Fruit fly (Drosophila melanogaster) whole organism, embryonic: ENCODE results near the gene Agpat2.

Experiments
- Adf1 ChIP-seq: fragments of 200-800 bp; sonication (Bioruptor generic); IDR thresholded peaks from 2 replicates; pipeline ENCODE4 v1.3.6; 2022; ENCODE audit warnings: missing biosample characterization, missing genetic modification characterization
- BEAF-32 ChIP-seq: fragments of 200-800 bp; sonication (Bioruptor generic); optimal IDR thresholded peaks from 3 replicates; lab custom pipeline; 2017; ENCODE audit warnings: missing biosample characterization, missing genetic modification characterization, mild to moderate bottlenecking, moderate library complexity, missing genetic modification reagents
- CG11695 ChIP-seq: fragments of 200-800 bp; sonication (Bioruptor generic); IDR thresholded peaks from 3 replicates; pipeline ENCODE4 v1.3.6; 2022; ENCODE audit warnings: missing biosample characterization, missing genetic modification characterization
- CG12219 ChIP-seq: fragments of 200-800 bp; sonication (Bioruptor generic); optimal IDR thresholded peaks from 3 replicates; lab custom pipeline; 2018; ENCODE audit warnings: missing biosample characterization, mild to moderate bottlenecking, missing genetic modification characterization
- CG13296 ChIP-seq: fragments of 200-800 bp; sonication (Bioruptor generic); optimal IDR thresholded peaks from 3 replicates; lab custom pipeline; 2018; ENCODE audit warnings: missing biosample characterization, mild to moderate bottlenecking, missing genetic modification characterization
- CG1529 ChIP-seq: fragments of 200-800 bp; sonication (Bioruptor generic); optimal IDR thresholded peaks from 3 replicates; lab custom pipeline; 2018; ENCODE audit warnings: missing biosample characterization, missing genetic modification characterization
- CG1602 ChIP-seq: fragments of 200-800 bp; sonication (Bioruptor generic); optimal IDR thresholded peaks from 3 replicates; lab custom pipeline; 2016; ENCODE audit warnings: missing biosample characterization, missing genetic modification characterization
- CG17612 ChIP-seq: fragments of 200-800 bp; sonication (Bioruptor generic); IDR thresholded peaks from 2 replicates; pipeline ENCODE4 v1.3.6; 2022; ENCODE audit warnings: missing biosample characterization, missing genetic modification characterization
- CG17802 ChIP-seq: fragments of 200-800 bp; sonication (Bioruptor generic); optimal IDR thresholded peaks from 2 replicates; lab custom pipeline; 2018; ENCODE audit warnings: missing biosample characterization, mild to moderate bottlenecking, missing genetic modification characterization, moderate library complexity
- CG17829 ChIP-seq: fragments of 200-800 bp; optimal IDR thresholded peaks from 2 replicates; lab custom pipeline; 2019; ENCODE audit warnings: missing biosample characterization, mild to moderate bottlenecking, missing genetic modification characterization, moderate library complexity
- CG2116 ChIP-seq: fragments of 200-800 bp; sonication (Bioruptor generic); optimal IDR thresholded peaks from 3 replicates; lab custom pipeline; 2018; ENCODE audit warnings: missing biosample characterization, mild to moderate bottlenecking, missing genetic modification characterization
- CG2202 ChIP-seq: fragments of 200-800 bp; sonication (Bioruptor generic); optimal IDR thresholded peaks from 2 replicates; lab custom pipeline; 2018; ENCODE audit warnings: missing biosample characterization, mild to moderate bottlenecking, missing genetic modification characterization
- CG2712 ChIP-seq: fragments of 200-800 bp; optimal IDR thresholded peaks from 3 replicates; lab custom pipeline; 2019; ENCODE audit warnings: missing biosample characterization, mild to moderate bottlenecking, missing genetic modification characterization, moderate library complexity
- CG30020 ChIP-seq: fragments of 200-800 bp; optimal IDR thresholded peaks from 2 replicates; lab custom pipeline; 2019; ENCODE audit warnings: missing biosample characterization, mild to moderate bottlenecking, missing genetic modification characterization, moderate library complexity
- CG3847 ChIP-seq: fragments of 200-800 bp; sonication (Bioruptor generic); IDR thresholded peaks from 2 replicates; pipeline ENCODE4 v1.3.6; 2022; ENCODE audit warnings: missing biosample characterization, missing genetic modification characterization
- CG42726 ChIP-seq: fragments of 200-800 bp; sonication (Bioruptor generic); IDR thresholded peaks from 2 replicates; pipeline ENCODE4 v1.3.6; 2022; ENCODE audit warnings: missing biosample characterization, missing genetic modification characterization; ENCODE audit not compliant: partially characterized antibody
- CG6654 ChIP-seq: fragments of 200-800 bp; sonication (Bioruptor generic); optimal IDR thresholded peaks from 2 replicates; lab custom pipeline; 2017; ENCODE audit warnings: missing biosample characterization, mild to moderate bottlenecking, missing genetic modification characterization
- CG8924 ChIP-seq: fragments of 200-800 bp; optimal IDR thresholded peaks from 3 replicates; lab custom pipeline; 2019; ENCODE audit warnings: missing biosample characterization, mild to moderate bottlenecking, missing genetic modification characterization, moderate library complexity
- Chrac-16 ChIP-seq: fragments of 200-800 bp; sonication (Bioruptor generic); optimal IDR thresholded peaks from 3 replicates; lab custom pipeline; 2016; ENCODE audit warnings: missing biosample characterization, missing genetic modification characterization
- D19A ChIP-seq: fragments of 200-800 bp; optimal IDR thresholded peaks from 3 replicates; lab custom pipeline; 2019; ENCODE audit warnings: missing biosample characterization, mild to moderate bottlenecking, missing genetic modification characterization, moderate library complexity
- D19B ChIP-seq: fragments of 200-800 bp; sonication (Bioruptor generic); optimal IDR thresholded peaks from 2 replicates; lab custom pipeline; 2017; ENCODE audit warnings: missing biosample characterization, mild to moderate bottlenecking, missing genetic modification characterization
- Dfd ChIP-seq, 2 experiments: fragments of >200 bp; optimal IDR thresholded peaks; 2 replicates each; lab custom pipeline; 2017; ENCODE audit warnings: missing biosample characterization in 2 of 2, missing genetic modification characterization in 2 of 2
- Dip3 ChIP-seq: fragments of 200-800 bp; sonication (Bioruptor generic); optimal IDR thresholded peaks from 3 replicates; lab custom pipeline; 2016; ENCODE audit warnings: missing biosample characterization, missing genetic modification characterization
- Ets97D ChIP-seq: fragments of 200-800 bp; sonication (Bioruptor generic); optimal IDR thresholded peaks from 3 replicates; lab custom pipeline; 2016; ENCODE audit warnings: missing biosample characterization, missing genetic modification characterization
- HLH4C ChIP-seq: fragments of 200-800 bp; sonication (Bioruptor generic); IDR thresholded peaks from 3 replicates; pipeline ENCODE4 v1.3.6; 2022; ENCODE audit warnings: missing biosample characterization, missing genetic modification characterization; ENCODE audit not compliant: partially characterized antibody
- Hmr ChIP-seq: fragments of 200-800 bp; sonication (Bioruptor generic); optimal IDR thresholded peaks from 3 replicates; lab custom pipeline; 2017; ENCODE audit warnings: mild to moderate bottlenecking, missing biosample characterization, missing genetic modification reagents, missing genetic modification characterization
- NC2α ChIP-seq: fragments of 200-800 bp; sonication (Bioruptor generic); optimal IDR thresholded peaks from 2 replicates; lab custom pipeline; 2016; ENCODE audit warnings: missing biosample characterization, missing genetic modification characterization
- Ptx1 ChIP-seq: fragments of 200-800 bp; sonication (Bioruptor generic); IDR thresholded peaks from 2 replicates; pipeline ENCODE4 v1.3.6; 2022; ENCODE audit warnings: missing biosample characterization, missing genetic modification characterization
- Sry-β ChIP-seq: fragments of 200-800 bp; sonication (Bioruptor generic); optimal IDR thresholded peaks from 2 replicates; lab custom pipeline; 2018; ENCODE audit warnings: missing biosample characterization, mild to moderate bottlenecking, missing genetic modification characterization, moderate library complexity
- Ssrp ChIP-seq: fragments of 200-800 bp; sonication (Bioruptor generic); optimal IDR thresholded peaks from 2 replicates; lab custom pipeline; 2018; ENCODE audit warnings: missing biosample characterization, mild to moderate bottlenecking, missing genetic modification characterization, moderate library complexity
- ap ChIP-seq: fragments of 200-800 bp; sonication (Bioruptor generic); IDR thresholded peaks from 2 replicates; pipeline ENCODE4 v1.3.6; 2022; ENCODE audit warnings: missing biosample characterization, missing genetic modification characterization
- chn ChIP-seq: fragments of 200-800 bp; sonication (Bioruptor generic); optimal IDR thresholded peaks from 2 replicates; lab custom pipeline; 2016; ENCODE audit warnings: missing biosample characterization, missing genetic modification characterization
- ci ChIP-seq: fragments of 200-800 bp; sonication (Bioruptor generic); IDR thresholded peaks from 3 replicates; pipeline ENCODE4 v1.3.6; 2022; ENCODE audit warnings: missing biosample characterization, missing genetic modification characterization
- emc ChIP-seq: fragments of 200-800 bp; sonication (Bioruptor generic); optimal IDR thresholded peaks from 2 replicates; lab custom pipeline; 2016; ENCODE audit warnings: missing biosample characterization, missing genetic modification characterization
- fd3F ChIP-seq: fragments of 200-800 bp; sonication (Bioruptor generic); optimal IDR thresholded peaks from 2 replicates; lab custom pipeline; 2018; ENCODE audit warnings: missing biosample characterization, mild to moderate bottlenecking, missing genetic modification characterization, moderate library complexity
- gcm ChIP-seq: fragments of 200-800 bp; sonication (Bioruptor generic); optimal IDR thresholded peaks from 2 replicates; lab custom pipeline; 2019; ENCODE audit warnings: missing biosample characterization, mild to moderate bottlenecking, missing genetic modification characterization, moderate library complexity
- insv ChIP-seq, 2 experiments: fragments of 200-800 bp; sonication (Bioruptor generic); optimal IDR thresholded peaks; 3 replicates each; lab custom pipeline; 2016 to 2018; ENCODE audit warnings: missing biosample characterization in 2 of 2, missing genetic modification characterization in 2 of 2
- kah ChIP-seq: fragments of 200-800 bp; sonication (Bioruptor generic); optimal IDR thresholded peaks from 2 replicates; lab custom pipeline; 2018; ENCODE audit warnings: missing biosample characterization, mild to moderate bottlenecking, missing genetic modification characterization
- kay ChIP-seq: fragments of 200-800 bp; sonication (Bioruptor generic); optimal IDR thresholded peaks from 2 replicates; lab custom pipeline; 2016; ENCODE audit warnings: missing biosample characterization, missing genetic modification characterization
- kni ChIP-seq: fragments of 200-800 bp; sonication (Bioruptor generic); optimal IDR thresholded peaks from 3 replicates; lab custom pipeline; 2017; ENCODE audit warnings: mild to moderate bottlenecking, missing biosample characterization, missing genetic modification reagents, missing genetic modification characterization
- knrl ChIP-seq: fragments of 200-800 bp; sonication (Bioruptor generic); IDR thresholded peaks from 3 replicates; pipeline ENCODE4 v1.3.6; 2022; ENCODE audit warnings: missing biosample characterization, missing genetic modification characterization; ENCODE audit not compliant: partially characterized antibody
- lab ChIP-seq: fragments of 200-800 bp; sonication (Bioruptor generic); optimal IDR thresholded peaks from 3 replicates; lab custom pipeline; 2017; ENCODE audit warnings: missing biosample characterization, missing genetic modification characterization, mild to moderate bottlenecking, moderate library complexity, missing genetic modification reagents
- pb ChIP-seq: fragments of 200-800 bp; sonication (Bioruptor generic); optimal IDR thresholded peaks from 3 replicates; lab custom pipeline; 2016; ENCODE audit warnings: missing biosample characterization, missing genetic modification characterization
- pzg ChIP-seq: fragments of 200-800 bp; sonication (Bioruptor generic); optimal IDR thresholded peaks from 3 replicates; lab custom pipeline; 2018; ENCODE audit warnings: missing biosample characterization, mild to moderate bottlenecking, missing genetic modification characterization, moderate library complexity
- repo ChIP-seq: fragments of 200-800 bp; sonication (Bioruptor generic); optimal IDR thresholded peaks from 2 replicates; lab custom pipeline; 2016; ENCODE audit warnings: missing biosample characterization, missing genetic modification characterization
- ssp ChIP-seq: fragments of 200-800 bp; sonication (Bioruptor generic); IDR thresholded peaks from 2 replicates; pipeline ENCODE4 v1.3.6; 2022; ENCODE audit warnings: missing biosample characterization, missing genetic modification characterization
- wdn ChIP-seq: fragments of 200-800 bp; sonication (Bioruptor generic); IDR thresholded peaks from 2 replicates; pipeline ENCODE4 v1.3.6; 2022; ENCODE audit warnings: missing biosample characterization, missing genetic modification characterization
- zfh1 ChIP-seq: fragments of 200-800 bp; sonication (Bioruptor generic); IDR thresholded peaks from 3 replicates; pipeline ENCODE4 v1.3.6; 2022; ENCODE audit warnings: missing biosample characterization, missing genetic modification characterization

The Agpat2 gene

dm6 chr2L:8403286-8404270 lies 60.2 kb downstream of the Agpat2 start, which contains the start of gene emb (continued):
- TF ChIP-seq CG1529 (GFP tag; lab: Kevin White, UChicago), result no peak
- TF ChIP-seq CG30020 (tag; lab: Kevin White, UChicago), result peak; percentile 71
- no peak for TF ChIP-seq NC2α (GFP tag; lab: Kevin White, UChicago)
- TF ChIP-seq CG6654, result no peak
- peak; percentile 100 for TF ChIP-seq CG2116 (GFP tag; lab: Kevin White, UChicago)
- peak; percentile 33 for TF ChIP-seq CG1602 (GFP tag; lab: Kevin White, UChicago)
- peak; percentile 19 for TF ChIP-seq repo (GFP tag; lab: Kevin White, UChicago)
- peak; percentile 36 for TF ChIP-seq pb (GFP tag; lab: Kevin White, UChicago)
- peak; percentile 71 for TF ChIP-seq CG17829 (tag; lab: Kevin White, UChicago)
- no peak for TF ChIP-seq emc
- no peak for TF ChIP-seq Dfd (GFP tag; optimal IDR thresholded peaks at IDR 0.05; lab: Kevin White, UChicago)
- TF ChIP-seq CG42726 (GFP tag; lab: Robert Waterston, UW), result peak; percentile 88
- peak; percentile 90 for TF ChIP-seq knrl (GFP tag; lab: Robert Waterston, UW)
- peak; percentile 3 for TF ChIP-seq Sry-β (GFP tag; lab: Kevin White, UChicago)
- peak in 1 of 2 experiments; percentile 41 for TF ChIP-seq insv (GFP tag; optimal IDR thresholded peaks at IDR 0.05; lab: Kevin White, UChicago)
- TF ChIP-seq gcm (GFP tag; lab: Kevin White, UChicago), result no peak
- peak; percentile 0 for TF ChIP-seq CG12219 (GFP tag; lab: Kevin White, UChicago)
- no peak for TF ChIP-seq CG17612 (GFP tag; lab: Robert Waterston, UW)
- peak; percentile 97 for TF ChIP-seq pzg (GFP tag; lab: Kevin White, UChicago)
- no peak for TF ChIP-seq CG13296 (GFP tag; lab: Kevin White, UChicago)
- no peak for TF ChIP-seq CG11695 (GFP tag; lab: Robert Waterston, UW)
- peak; percentile 52 for TF ChIP-seq chn (GFP tag; lab: Kevin White, UChicago)
- TF ChIP-seq CG17802 (tag; lab: Kevin White, UChicago), result peak; percentile 40
- TF ChIP-seq Adf1 (GFP tag; lab: Robert Waterston, UW), result peak; percentile 42; the same call in 1 of the 2 replicates
- peak; percentile 91 for TF ChIP-seq BEAF-32
- peak; percentile 33 for TF ChIP-seq Ssrp (tag; lab: Kevin White, UChicago)
- TF ChIP-seq kay (GFP tag; lab: Kevin White, UChicago), result no peak
- no peak for TF ChIP-seq fd3F (GFP tag; lab: Kevin White, UChicago)
- TF ChIP-seq lab (GFP tag; lab: Kevin White, UChicago), result no peak
- peak; percentile 59 for TF ChIP-seq CG3847 (GFP tag; lab: Robert Waterston, UW)
- peak; percentile 80 for TF ChIP-seq Hmr (GFP tag; lab: Kevin White, UChicago)
- TF ChIP-seq Chrac-16 (GFP tag; lab: Kevin White, UChicago), result peak; percentile 56
- TF ChIP-seq ci (GFP tag; lab: Robert Waterston, UW), result 0 out of 3 replicates have a peak, but pooled peaks have one; percentile 15
- peak; percentile 44 for TF ChIP-seq CG8924 (tag; lab: Kevin White, UChicago)
- no peak for TF ChIP-seq D19B
- no peak for TF ChIP-seq ap (GFP tag; lab: Robert Waterston, UW)
- no peak for TF ChIP-seq wdn (GFP tag; lab: Robert Waterston, UW)
- TF ChIP-seq ssp (GFP tag; lab: Robert Waterston, UW), result peak; percentile 68
- TF ChIP-seq D19A (tag; lab: Kevin White, UChicago), result peak; percentile 19
- TF ChIP-seq Dip3 (GFP tag; lab: Kevin White, UChicago), result no peak
- TF ChIP-seq kni, result no peak
- peak; percentile 68 for TF ChIP-seq CG2712
- peak; percentile 100 for TF ChIP-seq HLH4C
- TF ChIP-seq Ets97D (GFP tag; lab: Kevin White, UChicago), result peak; percentile 95
- 0 out of 2 replicates have a peak, but pooled peaks have one; percentile 2 for TF ChIP-seq Ptx1 (GFP tag; lab: Robert Waterston, UW)
- peak; percentile 11 for TF ChIP-seq CG2202 (tag; lab: Kevin White, UChicago)
- TF ChIP-seq kah (GFP tag; lab: Kevin White, UChicago), result peak; percentile 27
- peak; percentile 36; the same call in 1 of the 3 replicates for TF ChIP-seq zfh1 (GFP tag; lab: Robert Waterston, UW)
